Fruit fly (Drosophila melanogaster): ENCODE results near the gene CG10841.

DNA sequence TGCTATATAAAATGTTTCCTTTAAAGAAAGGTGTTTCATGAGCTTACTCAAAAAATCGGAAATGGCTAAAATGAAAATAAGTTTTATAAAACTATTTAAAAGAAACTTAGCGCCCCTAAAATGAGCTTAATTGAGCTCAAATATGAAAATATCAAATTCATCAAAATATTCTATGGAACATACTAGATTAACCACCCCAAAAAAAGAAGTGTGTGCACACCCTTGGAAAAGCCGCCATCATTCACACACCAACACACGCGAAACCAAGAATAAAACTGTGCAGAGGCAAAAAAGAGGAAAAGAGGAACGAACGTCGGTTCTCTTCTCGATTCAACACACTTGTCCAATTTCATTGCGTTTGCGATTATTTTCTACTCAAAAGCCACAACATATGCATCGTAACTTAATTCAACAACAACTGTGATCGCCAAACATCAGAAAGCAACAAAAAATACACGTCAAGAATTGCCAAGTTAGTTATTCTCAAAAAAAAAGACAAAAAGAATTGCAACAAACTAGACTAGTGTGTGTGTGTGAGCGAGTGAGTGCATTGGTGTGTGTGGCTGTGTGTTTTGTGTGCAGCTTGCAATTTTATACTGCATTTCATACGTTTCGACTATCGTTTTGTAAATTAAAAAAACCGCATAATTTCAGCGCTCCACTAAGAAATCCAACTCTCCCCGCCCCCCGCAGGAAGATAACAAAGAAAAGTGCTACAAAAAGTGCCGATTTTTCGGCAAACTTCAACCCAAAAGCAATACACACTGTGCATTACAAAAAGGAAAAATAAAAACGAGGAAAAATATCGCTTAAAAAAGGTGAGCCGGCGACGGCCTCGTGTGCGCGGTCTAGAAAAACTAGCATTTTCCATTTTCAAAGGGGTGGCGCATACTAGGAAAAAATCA lies 15.2 kb downstream of the CG10841 start, which contains the start of gene rin:
- TF ChIP-seq CTCF (optimal IDR thresholded peaks at IDR 0.05) (no peak), CG8478 (optimal IDR thresholded peaks at IDR 0.05) (no peak)
